Fruit fly (Drosophila melanogaster) whole organism, embryonic: ENCODE data around the gene Rai1.

ENCODE experiments used
- Antp ChIP-seq: fragments of 200-800 bp; sonication (Bioruptor generic); optimal IDR thresholded peaks from 3 replicates; lab custom pipeline; 2016; ENCODE audit warnings: missing biosample characterization, missing genetic modification characterization
- Asciz ChIP-seq: fragments of 200-800 bp; sonication (Bioruptor generic); optimal IDR thresholded peaks from 2 replicates; lab custom pipeline; 2017; ENCODE audit warnings: missing biosample characterization, mild to moderate bottlenecking, missing genetic modification characterization, missing genetic modification reagents
- Atf-2 ChIP-seq: fragments of 200-800 bp; sonication (Bioruptor generic); optimal IDR thresholded peaks from 2 replicates; lab custom pipeline; 2016; ENCODE audit warnings: missing biosample characterization, missing genetic modification characterization
- Bteb2 ChIP-seq: fragments of 200-800 bp; sonication (Bioruptor generic); optimal IDR thresholded peaks from 2 replicates; lab custom pipeline; 2016; ENCODE audit warnings: missing biosample characterization, missing genetic modification characterization
- C15 ChIP-seq: fragments of 200-800 bp; sonication (Bioruptor generic); IDR thresholded peaks from 3 replicates; pipeline ENCODE4 v1.3.6; 2022; ENCODE audit warnings: missing biosample characterization, missing genetic modification characterization
- CG10147 ChIP-seq: fragments of 200-800 bp; sonication (Bioruptor generic); optimal IDR thresholded peaks from 2 replicates; lab custom pipeline; 2019; ENCODE audit warnings: missing biosample characterization, mild to moderate bottlenecking, missing genetic modification characterization, moderate library complexity
- CG12071 ChIP-seq: fragments of 200-800 bp; sonication (Bioruptor generic); optimal IDR thresholded peaks from 3 replicates; lab custom pipeline; 2018; ENCODE audit warnings: missing biosample characterization, mild to moderate bottlenecking, missing genetic modification characterization
- CG12299 ChIP-seq: fragments of 200-800 bp; sonication (Bioruptor generic); optimal IDR thresholded peaks from 2 replicates; lab custom pipeline; 2018; ENCODE audit warnings: missing biosample characterization, mild to moderate bottlenecking, missing genetic modification characterization
- CG12391 ChIP-seq: fragments of 200-800 bp; sonication (Bioruptor generic); optimal IDR thresholded peaks from 3 replicates; lab custom pipeline; 2018; ENCODE audit warnings: missing biosample characterization, mild to moderate bottlenecking, missing genetic modification characterization, moderate library complexity
- CG13624 ChIP-seq: fragments of 200-800 bp; sonication (Bioruptor generic); optimal IDR thresholded peaks from 2 replicates; lab custom pipeline; 2016; ENCODE audit warnings: missing biosample characterization, missing genetic modification characterization
- CG15011 ChIP-seq: fragments of 200-800 bp; sonication (Bioruptor generic); optimal IDR thresholded peaks from 3 replicates; lab custom pipeline; 2018; ENCODE audit warnings: missing biosample characterization, mild to moderate bottlenecking, missing genetic modification characterization
- CG16813 ChIP-seq: fragments of 200-800 bp; sonication (Bioruptor generic); IDR thresholded peaks from 3 replicates; pipeline ENCODE4 v1.3.6; 2022; ENCODE audit warnings: missing biosample characterization, missing genetic modification characterization; ENCODE audit not compliant: partially characterized antibody
- CG16863 ChIP-seq: fragments of 200-800 bp; sonication (Bioruptor generic); optimal IDR thresholded peaks from 3 replicates; lab custom pipeline; 2016; ENCODE audit warnings: missing biosample characterization, missing genetic modification characterization
- CG17328 ChIP-seq: fragments of 200-800 bp; sonication (Bioruptor generic); IDR thresholded peaks from 2 replicates; pipeline ENCODE4 v1.3.6; 2022; ENCODE audit warnings: missing biosample characterization, missing genetic modification characterization
- CG17612 ChIP-seq: fragments of 200-800 bp; sonication (Bioruptor generic); IDR thresholded peaks from 2 replicates; pipeline ENCODE4 v1.3.6; 2022; ENCODE audit warnings: missing biosample characterization, missing genetic modification characterization
- CG17912 ChIP-seq: fragments of 200-800 bp; sonication (Bioruptor generic); optimal IDR thresholded peaks from 2 replicates; lab custom pipeline; 2018; ENCODE audit warnings: missing biosample characterization, mild to moderate bottlenecking, missing genetic modification characterization
- CG18262 ChIP-seq: fragments of 200-800 bp; optimal IDR thresholded peaks from 3 replicates; lab custom pipeline; 2019; ENCODE audit warnings: missing biosample characterization, mild to moderate bottlenecking, missing genetic modification characterization, moderate library complexity
- CG2120 ChIP-seq: fragments of 200-800 bp; sonication (Bioruptor generic); optimal IDR thresholded peaks from 3 replicates; lab custom pipeline; 2016; ENCODE audit warnings: missing biosample characterization, missing genetic modification characterization
- CG2712 ChIP-seq: fragments of 200-800 bp; optimal IDR thresholded peaks from 3 replicates; lab custom pipeline; 2019; ENCODE audit warnings: missing biosample characterization, mild to moderate bottlenecking, missing genetic modification characterization, moderate library complexity
- CG4282 ChIP-seq: fragments of 200-800 bp; sonication (Bioruptor generic); optimal IDR thresholded peaks from 2 replicates; lab custom pipeline; 2016; ENCODE audit warnings: missing biosample characterization, missing genetic modification characterization
- CG7372 ChIP-seq: fragments of 200-800 bp; sonication (Bioruptor generic); IDR thresholded peaks from 2 replicates; pipeline ENCODE4 v1.3.6; 2022; ENCODE audit warnings: missing biosample characterization, missing genetic modification characterization
- CG8089 ChIP-seq: fragments of 200-800 bp; sonication (Bioruptor generic); optimal IDR thresholded peaks from 3 replicates; lab custom pipeline; 2016; ENCODE audit warnings: missing biosample characterization, missing genetic modification characterization
- CG9817 ChIP-seq: fragments of 200-800 bp; sonication (Bioruptor generic); optimal IDR thresholded peaks from 2 replicates; lab custom pipeline; 2018; ENCODE audit warnings: missing biosample characterization, mild to moderate bottlenecking, missing genetic modification characterization, moderate library complexity
- D ChIP-seq, 2 experiments: fragments of 200-800 bp in 1 of 2; fragments of >200 bp in 1 of 2; sonication (Bioruptor generic) in 1 of 2; optimal IDR thresholded peaks; 2 replicates in 1 of 2; 3 replicates in 1 of 2; lab custom pipeline; 2017; ENCODE audit warnings: mild to moderate bottlenecking in 1 of 2, missing biosample characterization in 1 of 2, missing genetic modification characterization in 1 of 2, missing genetic modification reagents in 1 of 2
- Dfd ChIP-seq, 2 experiments: fragments of >200 bp; optimal IDR thresholded peaks; 2 replicates each; lab custom pipeline; 2017; ENCODE audit warnings: missing biosample characterization in 2 of 2, missing genetic modification characterization in 2 of 2
- GATAe ChIP-seq: fragments of 200-800 bp; sonication (Bioruptor generic); conservative IDR thresholded peaks from 2 replicates; pipeline ENCODE4 v1.3.6; 2022; ENCODE audit warnings: missing biosample characterization, missing genetic modification characterization
- Gug ChIP-seq: fragments of 200-800 bp; sonication (Bioruptor generic); IDR thresholded peaks from 4 replicates; pipeline ENCODE4 v1.3.6; 2022; ENCODE audit warnings: missing biosample characterization, missing genetic modification characterization
- Hmx ChIP-seq: fragments of 200-800 bp; sonication (Bioruptor generic); optimal IDR thresholded peaks from 2 replicates; lab custom pipeline; 2016; ENCODE audit warnings: missing biosample characterization, missing genetic modification characterization
- Nf-YB ChIP-seq: fragments of 200-800 bp; sonication (Bioruptor generic); optimal IDR thresholded peaks from 3 replicates; lab custom pipeline; 2019; ENCODE audit warnings: missing biosample characterization, mild to moderate bottlenecking, missing genetic modification characterization, moderate library complexity
- Oaz ChIP-seq: fragments of 200-800 bp; sonication (Bioruptor generic); IDR thresholded peaks from 2 replicates; pipeline ENCODE4 v1.3.6; 2022; ENCODE audit warnings: missing biosample characterization, missing genetic modification characterization
- Oli ChIP-seq: fragments of 200-800 bp; sonication (Bioruptor generic); optimal IDR thresholded peaks from 2 replicates; lab custom pipeline; 2018; ENCODE audit warnings: missing biosample characterization, mild to moderate bottlenecking, missing genetic modification characterization, moderate library complexity
- PHDP ChIP-seq: fragments of 200-800 bp; sonication (Bioruptor generic); optimal IDR thresholded peaks from 3 replicates; lab custom pipeline; 2018; ENCODE audit warnings: missing biosample characterization, mild to moderate bottlenecking, missing genetic modification characterization, moderate library complexity
- Sin3A ChIP-seq: fragments of >200 bp; optimal IDR thresholded peaks from 2 replicates; lab custom pipeline; 2018
- Spps ChIP-seq: fragments of 200-800 bp; sonication (Bioruptor generic); optimal IDR thresholded peaks from 2 replicates; lab custom pipeline; 2018; ENCODE audit warnings: missing biosample characterization, mild to moderate bottlenecking, missing genetic modification characterization
- Ssrp ChIP-seq: fragments of 200-800 bp; sonication (Bioruptor generic); optimal IDR thresholded peaks from 2 replicates; lab custom pipeline; 2018; ENCODE audit warnings: missing biosample characterization, mild to moderate bottlenecking, missing genetic modification characterization, moderate library complexity
- TFAM ChIP-seq: fragments of 200-800 bp; sonication (Bioruptor generic); optimal IDR thresholded peaks from 2 replicates; lab custom pipeline; 2017; ENCODE audit warnings: missing biosample characterization, missing genetic modification characterization, inconsistent platforms
- Usf ChIP-seq: fragments of 200-800 bp; sonication (Bioruptor generic); optimal IDR thresholded peaks from 2 replicates; lab custom pipeline; 2017; ENCODE audit warnings: missing genotype, missing biosample characterization, missing genetic modification characterization
- ash1 ChIP-seq: fragments of 200-800 bp; sonication (Bioruptor generic); optimal IDR thresholded peaks from 2 replicates; lab custom pipeline; 2018; ENCODE audit warnings: missing biosample characterization, mild to moderate bottlenecking, missing genetic modification characterization
- cg ChIP-seq: fragments of 200-800 bp; sonication (Bioruptor generic); optimal IDR thresholded peaks from 3 replicates; lab custom pipeline; 2019; ENCODE audit warnings: missing biosample characterization, mild to moderate bottlenecking, missing genetic modification characterization, moderate library complexity
- chn ChIP-seq: fragments of 200-800 bp; sonication (Bioruptor generic); optimal IDR thresholded peaks from 2 replicates; lab custom pipeline; 2016; ENCODE audit warnings: missing biosample characterization, missing genetic modification characterization
- dmrt11E ChIP-seq: fragments of 200-800 bp; sonication (Bioruptor generic); optimal IDR thresholded peaks from 3 replicates; lab custom pipeline; 2018; ENCODE audit warnings: missing biosample characterization, mild to moderate bottlenecking, missing genetic modification characterization, moderate library complexity
- ems ChIP-seq: fragments of 200-800 bp; sonication (Bioruptor generic); optimal IDR thresholded peaks from 3 replicates; lab custom pipeline; 2016; ENCODE audit warnings: missing biosample characterization, missing genetic modification characterization
- eyg ChIP-seq: fragments of 200-800 bp; sonication (Bioruptor generic); optimal IDR thresholded peaks from 3 replicates; lab custom pipeline; 2016; ENCODE audit warnings: missing biosample characterization, missing genetic modification characterization
- hb ChIP-seq: fragments of 200-800 bp; sonication (Bioruptor generic); IDR thresholded peaks from 3 replicates; pipeline ENCODE4 v1.3.6; 2022; ENCODE audit warnings: missing biosample characterization, missing genetic modification characterization; ENCODE audit not compliant: partially characterized antibody
- peb ChIP-seq: fragments of 200-800 bp; sonication (Bioruptor generic); IDR thresholded peaks from 2 replicates; pipeline ENCODE4 v1.3.6; 2022; ENCODE audit warnings: missing biosample characterization, missing genetic modification characterization
- pnt ChIP-seq: fragments of 200-800 bp; sonication (Bioruptor generic); optimal IDR thresholded peaks from 3 replicates; lab custom pipeline; 2016; ENCODE audit warnings: missing biosample characterization, missing genetic modification characterization
- row ChIP-seq: fragments of 200-800 bp; sonication (Bioruptor generic); IDR thresholded peaks from 3 replicates; pipeline ENCODE4 v1.3.6; 2022; ENCODE audit warnings: missing biosample characterization, missing genetic modification characterization
- run ChIP-seq: fragments of 200-800 bp; sonication (Bioruptor generic); optimal IDR thresholded peaks from 3 replicates; lab custom pipeline; 2018; ENCODE audit warnings: missing biosample characterization, mild to moderate bottlenecking, missing genetic modification characterization
- sens ChIP-seq: fragments of 200-800 bp; sonication (Bioruptor generic); peaks from one replicate; lab custom pipeline; 2016; ENCODE audit warnings: missing biosample characterization, missing genetic modification characterization
- sens-2 ChIP-seq: fragments of 200-800 bp; sonication (Bioruptor generic); IDR thresholded peaks from 2 replicates; pipeline ENCODE4 v1.3.6; 2022; ENCODE audit warnings: missing biosample characterization, missing genetic modification characterization
- sqz ChIP-seq: fragments of 200-800 bp; sonication (Bioruptor generic); optimal IDR thresholded peaks from 3 replicates; lab custom pipeline; 2018; ENCODE audit warnings: missing biosample characterization, mild to moderate bottlenecking, missing genetic modification characterization
- sr ChIP-seq: fragments of 200-800 bp; sonication (Bioruptor generic); IDR thresholded peaks from 3 replicates; pipeline ENCODE4 v1.3.6; 2022; ENCODE audit warnings: missing biosample characterization, missing genetic modification characterization

Gene Rai1

dm6 chrX:16813226-16813625, 10.1 kb upstream of the Rai1 start (continued):
- TF ChIP-seq CG8089, result no peak
- peak; percentile 21 for TF ChIP-seq PHDP (tag; lab: Kevin White, UChicago)
- no peak for TF ChIP-seq CG9817 (tag; lab: Kevin White, UChicago)
- TF ChIP-seq Antp (GFP tag; lab: Kevin White, UChicago), result no peak
- no peak for TF ChIP-seq CG12299 (tag; lab: Kevin White, UChicago)
- no peak for TF ChIP-seq cg
- no peak for TF ChIP-seq run (tag; lab: Kevin White, UChicago)
- TF ChIP-seq hb, result no peak
- TF ChIP-seq sr (GFP tag; lab: Robert Waterston, UW), result no peak
- peak; percentile 3 for TF ChIP-seq Asciz
- TF ChIP-seq Gug (GFP tag; lab: Robert Waterston, UW), result no peak
- TF ChIP-seq GATAe, result no peak
- no peak for TF ChIP-seq peb (GFP tag; lab: Robert Waterston, UW)
- TF ChIP-seq CG17912 (GFP tag; lab: Kevin White, UChicago), result no peak
- TF ChIP-seq dmrt11E (tag; lab: Kevin White, UChicago), result no peak
- no peak for TF ChIP-seq CG2120
- TF ChIP-seq CG4282 (GFP tag; lab: Kevin White, UChicago), result no peak
- TF ChIP-seq pnt (GFP tag; lab: Kevin White, UChicago), result no peak
- TF ChIP-seq CG7372 (GFP tag; lab: Robert Waterston, UW), result no peak
- no peak for TF ChIP-seq CG15011
- TF ChIP-seq Nf-YB, result no peak
- TF ChIP-seq CG17612, result no peak
- no peak for TF ChIP-seq Atf-2
- TF ChIP-seq Ssrp, result peak; percentile 9
- TF ChIP-seq C15 (GFP tag; lab: Robert Waterston, UW), result no peak
- no peak for TF ChIP-seq Usf (GFP tag; lab: Kevin White, UChicago)
- TF ChIP-seq Sin3A (lab: Kevin White, UChicago), result no peak
- no peak for TF ChIP-seq CG16863 (GFP tag; lab: Kevin White, UChicago)
- TF ChIP-seq sqz (GFP tag; lab: Kevin White, UChicago), result no peak
- TF ChIP-seq eyg (GFP tag; lab: Kevin White, UChicago), result no peak
- TF ChIP-seq CG18262 (tag; lab: Kevin White, UChicago), result peak; percentile 37
- no peak for TF ChIP-seq CG10147 (GFP tag; lab: Kevin White, UChicago)
- TF ChIP-seq TFAM (GFP tag; lab: Kevin White, UChicago), result no peak
- no peak for TF ChIP-seq Dfd (GFP tag; optimal IDR thresholded peaks at IDR 0.05; lab: Kevin White, UChicago)
- TF ChIP-seq chn (GFP tag; lab: Kevin White, UChicago), result no peak
- peak; percentile 43 for TF ChIP-seq CG12391
- no peak for TF ChIP-seq sens-2
- TF ChIP-seq D (optimal IDR thresholded peaks at IDR 0.05; lab: Kevin White, UChicago), result no peak
- TF ChIP-seq D (GFP tag; optimal IDR thresholded peaks at IDR 0.05; lab: Kevin White, UChicago), result no peak
- peak; percentile 45 for TF ChIP-seq CG2712 (tag; lab: Kevin White, UChicago)
- no peak for TF ChIP-seq CG16813 (GFP tag; lab: Robert Waterston, UW)
- peak; percentile 52 for TF ChIP-seq row
- TF ChIP-seq ems, result no peak
- no peak for TF ChIP-seq sens (GFP tag; lab: Kevin White, UChicago)
- TF ChIP-seq Hmx (GFP tag; lab: Kevin White, UChicago), result no peak
- TF ChIP-seq CG12071 (GFP tag; lab: Kevin White, UChicago), result no peak
- no peak for TF ChIP-seq ash1 (GFP tag; lab: Kevin White, UChicago)
- no peak for TF ChIP-seq CG13624 (GFP tag; lab: Kevin White, UChicago)
- TF ChIP-seq Bteb2 (GFP tag; lab: Kevin White, UChicago), result no peak
- no peak; the same call in 1 of the 2 replicates for TF ChIP-seq Oaz
- no peak for TF ChIP-seq CG17328
- TF ChIP-seq Oli (tag; lab: Kevin White, UChicago), result peak; percentile 43
- no peak for TF ChIP-seq Spps (tag; lab: Kevin White, UChicago)
